Worm (Caenorhabditis elegans) whole organism, L4 larva: ENCODE results near the gene M162.5.

Experiments
- F26F4.8 ChIP-seq: fragments of 200-800 bp; sonication (Bioruptor generic); conservative IDR thresholded peaks from 2 replicates; pipeline ENCODE4 v1.3.6; 2022; ENCODE audit warnings: missing genetic modification characterization, missing compliant biosample characterization
- F37D6.2 ChIP-seq: sonication (generic microtip); optimal IDR thresholded peaks from 2 replicates; lab custom pipeline; 2016; ENCODE audit warnings: mild to moderate bottlenecking, missing genetic modification characterization, missing compliant biosample characterization
- F44E2.7 ChIP-seq: fragments of 200-800 bp; sonication (Bioruptor generic); IDR thresholded peaks from 2 replicates; pipeline ENCODE4 v2.1.2; 2022; ENCODE audit warnings: missing genetic modification characterization, missing compliant biosample characterization
- R02D3.7 ChIP-seq: fragments of 150-350 bp; sonication (generic microtip); optimal IDR thresholded peaks from 3 replicates; lab custom pipeline; 2014; ENCODE audit warnings: missing biosample characterization, missing genetic modification characterization
- Y5F2A.4 ChIP-seq: fragments of 200-800 bp; sonication (Bioruptor generic); optimal IDR thresholded peaks from 2 replicates; lab custom pipeline; 2018; ENCODE audit warnings: mild to moderate bottlenecking, missing genetic modification characterization, missing compliant biosample characterization
- ZK337.2 ChIP-seq: fragments of 200-800 bp; sonication (Bioruptor generic); IDR thresholded peaks from 2 replicates; pipeline ENCODE4 v1.3.6; 2022; ENCODE audit warnings: missing genetic modification reagents, missing genetic modification characterization, missing compliant biosample characterization
- ZK546.5 ChIP-seq, 2 experiments: sonication (generic microtip); optimal IDR thresholded peaks; 2 replicates each; lab custom pipeline; 2017; ENCODE audit warnings: missing biosample characterization in 2 of 2, missing genetic modification characterization in 2 of 2
- aha-1 ChIP-seq: fragments of 150-350 bp; peaks from one replicate; lab custom pipeline; 2014; ENCODE audit warnings: missing biosample characterization, missing genetic modification characterization
- ama-1 ChIP-seq: fragments of 150-350 bp; optimal IDR thresholded peaks from 2 replicates; lab custom pipeline; 2014; ENCODE audit warnings: inconsistent platforms, mixed read lengths
- daf-19 ChIP-seq: fragments of 200-800 bp; sonication (Bioruptor generic); conservative IDR thresholded peaks from 2 replicates; pipeline ENCODE4 v1.3.6; 2022; ENCODE audit warnings: missing genetic modification characterization, missing compliant biosample characterization
- dmd-6 ChIP-seq: fragments of 200-800 bp; sonication (Bioruptor generic); IDR thresholded peaks from 2 replicates; pipeline ENCODE4 v1.3.6; 2022; ENCODE audit warnings: missing genetic modification reagents, missing genetic modification characterization, missing compliant biosample characterization
- dmd-9 ChIP-seq: fragments of 200-800 bp; sonication (Bioruptor generic); IDR thresholded peaks from 2 replicates; pipeline ENCODE4 v1.3.6; 2022; ENCODE audit warnings: missing genetic modification reagents, missing genetic modification characterization, missing compliant biosample characterization
- dve-1 ChIP-seq: sonication (generic microtip); optimal IDR thresholded peaks from 2 replicates; lab custom pipeline; 2017; ENCODE audit warnings: antibody characterized with exemption, mild to moderate bottlenecking, missing genetic modification characterization, missing compliant biosample characterization; ENCODE audit not compliant: insufficient read depth
- egl-43 ChIP-seq: fragments of 200-800 bp; sonication (Bioruptor generic); IDR thresholded peaks from 2 replicates; pipeline ENCODE4 v1.3.6; 2022; ENCODE audit warnings: missing genetic modification reagents, missing genetic modification characterization, missing compliant biosample characterization
- fkh-10 ChIP-seq: fragments of 150-350 bp; optimal IDR thresholded peaks from 2 replicates; lab custom pipeline; 2014; ENCODE audit warnings: missing biosample characterization, missing genetic modification reagents, missing genetic modification characterization
- gei-8 ChIP-seq: fragments of 200-800 bp; sonication (Bioruptor generic); optimal IDR thresholded peaks from 2 replicates; lab custom pipeline; 2018; ENCODE audit warnings: mild to moderate bottlenecking, missing genetic modification characterization, missing compliant biosample characterization
- hmg-1.1 ChIP-seq: fragments of 200-800 bp; sonication (Bioruptor generic); IDR thresholded peaks from 2 replicates; pipeline ENCODE4 v1.3.6; 2022; ENCODE audit warnings: missing genetic modification reagents, missing genetic modification characterization, missing compliant biosample characterization
- lsy-2 ChIP-seq, 2 experiments: fragments of 150-350 bp in 1 of 2; sonication (generic microtip) in 1 of 2; optimal IDR thresholded peaks; 2 replicates each; lab custom pipeline; 2014 to 2017; ENCODE audit warnings: missing biosample characterization in 2 of 2, missing genetic modification characterization in 2 of 2
- mdl-1 ChIP-seq, 2 experiments: fragments of 150-350 bp in 1 of 2; sonication (generic microtip) in 1 of 2; optimal IDR thresholded peaks; 2 replicates each; lab custom pipeline; 2014 to 2017; ENCODE audit warnings: missing biosample characterization in 2 of 2, missing genetic modification characterization in 2 of 2
- mdt-29 ChIP-seq: fragments of 200-800 bp; sonication (Bioruptor generic); IDR thresholded peaks from 2 replicates; pipeline ENCODE4 v1.3.6; 2022; ENCODE audit warnings: missing genetic modification reagents, missing genetic modification characterization, missing compliant biosample characterization
- mxl-3 ChIP-seq: fragments of 200-800 bp; sonication (Bioruptor generic); optimal IDR thresholded peaks from 2 replicates; lab custom pipeline; 2018; ENCODE audit warnings: mild to moderate bottlenecking, missing genetic modification characterization, missing compliant biosample characterization
- nhr-11 ChIP-seq: fragments of 150-350 bp; optimal IDR thresholded peaks from 2 replicates; lab custom pipeline; 2014; ENCODE audit warnings: missing biosample characterization, missing genetic modification characterization
- nhr-111 ChIP-seq: fragments of 200-800 bp; sonication (Bioruptor generic); optimal IDR thresholded peaks from 2 replicates; lab custom pipeline; 2018; ENCODE audit warnings: mild to moderate bottlenecking, missing genetic modification characterization, missing compliant biosample characterization
- nhr-76 ChIP-seq: fragments of 150-350 bp; optimal IDR thresholded peaks from 2 replicates; lab custom pipeline; 2014; ENCODE audit warnings: missing biosample characterization, missing genetic modification characterization
- pha-4 ChIP-seq, 2 experiments: fragments of 150-350 bp in 1 of 2; fragments of 200-800 bp in 1 of 2; sonication (Bioruptor generic) in 1 of 2; IDR thresholded peaks in 1 of 2; optimal IDR thresholded peaks in 1 of 2; 2 replicates each; pipeline versions ENCODE4 v1.3.6 to Lab custom; 2014 to 2022; ENCODE audit warnings: missing genetic modification characterization in 2 of 2, missing genetic modification reagents in 2 of 2, missing biosample characterization in 1 of 2, missing compliant biosample characterization in 1 of 2
- pqm-1 ChIP-seq: sonication (generic microtip); optimal IDR thresholded peaks from 2 replicates; lab custom pipeline; 2017; ENCODE audit warnings: missing biosample characterization, missing genetic modification characterization
- set-16 ChIP-seq: fragments of 200-800 bp; sonication (Bioruptor generic); IDR thresholded peaks from 2 replicates; pipeline ENCODE4 v1.3.6; 2022; ENCODE audit warnings: missing genetic modification reagents, missing genetic modification characterization, missing compliant biosample characterization
- snpc-4 ChIP-seq: fragments of 150-350 bp; optimal IDR thresholded peaks from 2 replicates; lab custom pipeline; 2014; ENCODE audit warnings: missing biosample characterization, missing genetic modification characterization
- tag-97 ChIP-seq: fragments of 200-800 bp; sonication (Bioruptor generic); IDR thresholded peaks from 2 replicates; pipeline ENCODE4 v1.3.6; 2022; ENCODE audit warnings: missing genetic modification characterization, missing compliant biosample characterization
- vab-7 ChIP-seq: fragments of 200-800 bp; sonication (Bioruptor generic); IDR thresholded peaks from 2 replicates; pipeline ENCODE4 v1.3.6; 2022; ENCODE audit warnings: missing genetic modification reagents, missing genetic modification characterization, missing compliant biosample characterization
- zfp-2 ChIP-seq: sonication (generic microtip); optimal IDR thresholded peaks from 2 replicates; lab custom pipeline; 2016; ENCODE audit warnings: mild to moderate bottlenecking, missing genetic modification characterization, missing compliant biosample characterization
- zip-11 ChIP-seq: fragments of 200-800 bp; sonication (Bioruptor generic); IDR thresholded peaks from 2 replicates; pipeline ENCODE4 v1.3.6; 2022; ENCODE audit warnings: missing genetic modification characterization, missing compliant biosample characterization

M162.5 gene

ce11 chrV:19733728-19734127, 27.1 kb upstream of the M162.5 start:
- TF ChIP-seq set-16 (GFP tag; lab: Robert Waterston, UW): peak; percentile 86
- TF ChIP-seq F26F4.8 (GFP tag; lab: Robert Waterston, UW): 0 out of 2 replicates have a peak, but pooled peaks have one; percentile 7
- TF ChIP-seq egl-43: 0 out of 2 replicates have a peak, but pooled peaks have one; percentile 32
- no peak for TF ChIP-seq R02D3.7 (tag; lab: Kevin White, UChicago)
- TF ChIP-seq, all 104 proteins: peak for 3

ce11 chrV:19737458-19737857, 23.4 kb upstream of the M162.5 start, which contains the start of gene W04E12.7:
Gene W04E12.7 (minus strand): TSS chrV:19737558.
- TF ChIP-seq snpc-4 (no peak), aha-1 (tag; lab: Kevin White, UChicago) (peak; percentile 1), zip-11 (GFP tag; lab: Robert Waterston, UW) (no peak)

DNA sequence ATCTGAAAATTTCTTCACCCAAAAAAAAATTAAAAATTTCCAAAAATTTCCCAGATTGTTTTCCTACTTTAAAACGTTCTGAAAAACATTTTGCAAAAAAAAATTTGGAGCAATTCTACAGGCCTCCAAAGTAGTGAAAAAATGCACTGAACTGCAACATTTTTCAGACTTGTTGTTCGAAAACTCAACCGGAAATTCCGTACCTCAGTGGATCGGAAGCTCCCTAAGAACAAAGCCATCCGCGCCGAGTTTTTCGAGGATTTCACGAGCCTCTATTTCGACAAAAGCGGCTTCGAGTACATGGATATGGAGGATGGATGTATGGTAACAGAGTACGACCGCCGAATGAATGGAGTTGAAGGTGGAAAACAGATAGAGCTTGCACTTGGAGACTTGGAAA, 22.7 kb upstream of the M162.5 start, which contains the start of gene fbxa-131:
Gene fbxa-131 (plus strand): TSS at position 301 of the 400 bp plus-strand sequence.
- TF ChIP-seq ZK337.2 (GFP tag; lab: Robert Waterston, UW): no peak
- TF ChIP-seq nhr-11 (tag; lab: Kevin White, UChicago): no peak
- no peak for TF ChIP-seq hmg-1.1 (GFP tag; lab: Robert Waterston, UW)
- no peak for TF ChIP-seq tag-97
- TF ChIP-seq Y5F2A.4 (GFP tag; lab: Kevin White, UChicago): no peak
- no peak for TF ChIP-seq F26F4.8 (GFP tag; lab: Robert Waterston, UW)
- no peak for TF ChIP-seq F44E2.7 (GFP tag; lab: Robert Waterston, UW)
- TF ChIP-seq mdt-29 (GFP tag; lab: Robert Waterston, UW): no peak
- TF ChIP-seq lsy-2 (tag; optimal IDR thresholded peaks at IDR 0.05; lab: Kevin White, UChicago): no peak
- no peak for TF ChIP-seq dmd-6
- TF ChIP-seq fkh-10 (GFP tag; lab: Kevin White, UChicago): no peak

DNA sequence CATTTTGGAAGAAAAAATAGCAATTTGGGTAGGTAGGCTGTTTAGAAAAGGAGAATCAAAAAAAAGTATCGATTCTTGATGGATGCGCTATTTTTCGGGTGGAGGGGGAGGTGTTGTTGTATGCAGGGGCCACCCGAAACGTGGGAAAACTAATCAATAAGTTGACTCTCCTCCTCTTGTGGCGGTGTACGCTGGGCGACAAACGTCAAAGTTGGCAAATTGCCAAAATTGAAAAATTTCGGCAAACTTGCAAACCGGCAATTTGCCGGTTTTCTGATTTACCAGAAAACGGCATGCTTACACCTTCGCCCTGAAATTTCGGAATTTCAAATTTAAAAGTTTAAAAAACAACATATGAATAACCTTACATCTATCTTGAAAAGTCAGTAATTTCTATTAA, 19.8 kb upstream of the M162.5 start, which contains the start of gene W04E12.2:
Gene W04E12.2 (minus strand): TSS at position 101 of the 400 bp plus-strand sequence.
- TF ChIP-seq gei-8 (GFP tag; lab: Kevin White, UChicago): no peak
- TF ChIP-seq daf-19 (GFP tag; lab: Robert Waterston, UW): no peak
- TF ChIP-seq, all 104 proteins: peak for 0

DNA sequence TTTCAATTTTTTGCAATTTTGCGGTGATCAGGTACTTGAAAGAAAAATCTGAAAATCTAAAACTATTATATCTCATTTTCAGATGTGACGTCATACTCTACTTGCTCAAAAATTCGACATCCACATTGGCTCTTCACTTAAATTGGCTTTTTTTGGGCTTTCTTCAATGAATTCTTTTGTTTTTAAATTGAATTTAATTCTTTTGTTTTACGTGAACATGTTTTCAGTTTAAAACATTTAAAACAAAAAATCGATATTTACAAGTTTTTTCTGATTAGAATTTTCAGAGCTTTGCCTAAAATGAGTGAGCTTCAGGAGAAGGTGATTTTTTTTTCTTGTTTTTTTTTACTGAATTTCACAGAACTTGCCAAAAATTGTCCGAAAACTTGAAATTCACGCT, 19.2 kb upstream of the M162.5 start, which contains the start of gene W04E12.3:
Gene W04E12.3 (plus strand): TSS at position 301 of the 400 bp plus-strand sequence.
- no peak for TF ChIP-seq zfp-2 (tag; lab: Kevin White, UChicago)
- no peak for TF ChIP-seq ZK546.5 (tag; optimal IDR thresholded peaks at IDR 0.05; lab: Kevin White, UChicago)
- no peak for TF ChIP-seq dmd-9
- no peak for TF ChIP-seq ama-1
- no peak for TF ChIP-seq dve-1
- TF ChIP-seq snpc-4: no peak
- TF ChIP-seq nhr-76 (tag; lab: Kevin White, UChicago): no peak
- no peak for TF ChIP-seq vab-7 (GFP tag; lab: Robert Waterston, UW)
- no peak for TF ChIP-seq pqm-1 (tag; lab: Kevin White, UChicago)
- TF ChIP-seq mdl-1 (tag; optimal IDR thresholded peaks at IDR 0.05; lab: Kevin White, UChicago): no peak
- TF ChIP-seq set-16 (GFP tag; lab: Robert Waterston, UW): no peak
- no peak for TF ChIP-seq pha-4 (GFP tag; IDR thresholded peaks at IDR 0.05; lab: Robert Waterston, UW)
- TF ChIP-seq pha-4 (tag; optimal IDR thresholded peaks at IDR 0.05; lab: Kevin White, UChicago): no peak
- TF ChIP-seq F37D6.2 (tag; lab: Kevin White, UChicago): no peak
- TF ChIP-seq mxl-3 (GFP tag; lab: Kevin White, UChicago): no peak
- no peak for TF ChIP-seq nhr-111 (GFP tag; lab: Kevin White, UChicago)
